Worm (Caenorhabditis elegans) whole organism, mixed stage, embryonic: ENCODE measurements around the gene T07D3.9.

Source experiments
- ceh-39 ChIP-seq: fragments of 150-350 bp; optimal IDR thresholded peaks from 2 replicates; lab custom pipeline; 2014; ENCODE audit warnings: missing biosample characterization, missing genetic modification characterization
- ceh-43 ChIP-seq: fragments of 200-800 bp; sonication (Bioruptor generic); optimal IDR thresholded peaks from 2 replicates; lab custom pipeline; 2018; ENCODE audit warnings: mild to moderate bottlenecking, missing genetic modification characterization, moderate library complexity, missing compliant biosample characterization
- elt-1 ChIP-seq: sonication (generic microtip); optimal IDR thresholded peaks from 2 replicates; lab custom pipeline; 2017; ENCODE audit warnings: missing genetic modification characterization, mild to moderate bottlenecking, missing compliant biosample characterization, antibody characterized with exemption, moderate library complexity, borderline replicate concordance; ENCODE audit not compliant: insufficient read depth
- elt-3 ChIP-seq: fragments of 150-350 bp; optimal IDR thresholded peaks from 2 replicates; lab custom pipeline; 2014; ENCODE audit warnings: missing biosample characterization, missing genetic modification characterization
- flh-1 ChIP-seq: fragments of 200-800 bp; sonication (Bioruptor generic); optimal IDR thresholded peaks from 2 replicates; lab custom pipeline; 2018; ENCODE audit warnings: mild to moderate bottlenecking, missing genetic modification characterization, moderate library complexity, missing compliant biosample characterization
- lin-32 ChIP-seq: fragments of 200-800 bp; sonication (Bioruptor generic); optimal IDR thresholded peaks from 2 replicates; lab custom pipeline; 2018; ENCODE audit warnings: mild to moderate bottlenecking, missing genetic modification characterization, missing compliant biosample characterization
- lsy-2 ChIP-seq: fragments of 150-350 bp; optimal IDR thresholded peaks from 2 replicates; lab custom pipeline; 2014; ENCODE audit warnings: missing biosample characterization, missing genetic modification characterization
- mep-1 ChIP-seq: fragments of 150-350 bp; optimal IDR thresholded peaks from 2 replicates; lab custom pipeline; 2017; ENCODE audit warnings: missing biosample characterization, missing genetic modification reagents, missing genetic modification characterization, inconsistent platforms
- nhr-12 ChIP-seq: fragments of 150-350 bp; optimal IDR thresholded peaks from 2 replicates; lab custom pipeline; 2014; ENCODE audit warnings: missing biosample characterization, missing genetic modification characterization
- nhr-76 ChIP-seq: sonication (generic microtip); optimal IDR thresholded peaks from 2 replicates; lab custom pipeline; 2017; ENCODE audit warnings: missing biosample characterization, missing genetic modification characterization
- sptf-1 ChIP-seq: sonication (generic microtip); optimal IDR thresholded peaks from 2 replicates; lab custom pipeline; 2017; ENCODE audit warnings: mild to moderate bottlenecking, missing genetic modification characterization, moderate library complexity, missing compliant biosample characterization
- unc-39 ChIP-seq: fragments of 150-350 bp; optimal IDR thresholded peaks from 2 replicates; lab custom pipeline; 2014; ENCODE audit warnings: missing biosample characterization, missing genetic modification characterization
- ztf-11 ChIP-seq: fragments of 150-350 bp; optimal IDR thresholded peaks from 2 replicates; lab custom pipeline; 2014; ENCODE audit warnings: missing biosample characterization, missing genetic modification characterization

DNA sequence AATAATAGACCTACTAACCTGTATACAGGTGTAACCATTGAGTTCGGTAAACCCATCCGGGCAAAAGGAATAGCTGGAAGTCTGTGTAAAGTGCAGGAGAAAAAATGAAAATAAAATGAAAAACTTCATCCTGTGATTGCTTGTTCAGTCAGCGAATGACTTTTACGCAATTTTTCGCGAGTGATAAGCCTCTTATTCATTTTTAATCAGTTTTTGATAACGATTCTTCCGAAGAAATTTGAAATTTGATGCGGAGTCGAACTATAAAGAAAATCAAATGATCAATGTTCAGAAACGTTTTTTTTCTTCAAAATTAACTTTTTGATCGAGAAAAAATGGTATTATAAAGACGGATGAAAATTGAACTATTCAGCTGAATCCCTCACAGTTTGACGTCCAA, 22.1 kb upstream of the T07D3.9 start:
- no peak for TF ChIP-seq unc-39 (tag; lab: Kevin White, UChicago)
- no peak for TF ChIP-seq mep-1 (tag; lab: Kevin White, UChicago)
- no peak for TF ChIP-seq ceh-43 (GFP tag; lab: Kevin White, UChicago)
- no peak for TF ChIP-seq nhr-12 (tag; lab: Kevin White, UChicago)
- no peak for TF ChIP-seq elt-3 (tag; lab: Kevin White, UChicago)
- no peak for TF ChIP-seq elt-1 (tag; lab: Kevin White, UChicago)
- no peak for TF ChIP-seq nhr-76
- no peak for TF ChIP-seq lsy-2 (tag; lab: Kevin White, UChicago)
- TF ChIP-seq ceh-39: no peak
- TF ChIP-seq lin-32 (GFP tag; lab: Kevin White, UChicago): no peak
- no peak for TF ChIP-seq ztf-11 (tag; lab: Kevin White, UChicago)
- no peak for TF ChIP-seq flh-1
- no peak for TF ChIP-seq sptf-1
